Fruit fly (Drosophila melanogaster) whole organism, embryonic: ENCODE measurements around the gene CG9297.
A peak's percentile ranks its signal among the peaks of the same experiment; 100 is the strongest.

ENCODE experiments used
- ATbp ChIP-seq: fragments of 200-800 bp; sonication (Bioruptor generic); optimal IDR thresholded peaks from 2 replicates; lab custom pipeline; 2017; ENCODE audit warnings: missing biosample characterization, mild to moderate bottlenecking, missing genetic modification characterization, missing genetic modification reagents
- Atf6 ChIP-seq: fragments of 200-800 bp; sonication (Bioruptor generic); IDR thresholded peaks from 2 replicates; pipeline ENCODE4 v1.3.6; 2022; ENCODE audit warnings: missing biosample characterization, missing genetic modification characterization
- CG10321 ChIP-seq: fragments of 200-800 bp; sonication (Bioruptor generic); IDR thresholded peaks from 2 replicates; pipeline ENCODE4 v1.3.6; 2022; ENCODE audit warnings: missing biosample characterization, missing genetic modification characterization
- CG11560 ChIP-seq: fragments of 200-800 bp; sonication (Bioruptor generic); IDR thresholded peaks from 3 replicates; pipeline ENCODE4 v1.3.6; 2022; ENCODE audit warnings: missing biosample characterization, missing genetic modification characterization
- CG12104 ChIP-seq: fragments of 200-800 bp; sonication (Bioruptor generic); optimal IDR thresholded peaks from 3 replicates; lab custom pipeline; 2016; ENCODE audit warnings: missing biosample characterization, missing genetic modification characterization
- CG12219 ChIP-seq: fragments of 200-800 bp; sonication (Bioruptor generic); optimal IDR thresholded peaks from 3 replicates; lab custom pipeline; 2018; ENCODE audit warnings: missing biosample characterization, mild to moderate bottlenecking, missing genetic modification characterization
- CG12942 ChIP-seq: fragments of 200-800 bp; sonication (Bioruptor generic); optimal IDR thresholded peaks from 3 replicates; lab custom pipeline; 2016; ENCODE audit warnings: missing biosample characterization, missing genetic modification characterization
- CG13123 ChIP-seq: fragments of 200-800 bp; sonication (Bioruptor generic); optimal IDR thresholded peaks from 2 replicates; lab custom pipeline; 2016; ENCODE audit warnings: missing biosample characterization, missing genetic modification characterization
- CG13424 ChIP-seq: fragments of 200-800 bp; sonication (Bioruptor generic); optimal IDR thresholded peaks from 2 replicates; lab custom pipeline; 2019; ENCODE audit warnings: missing biosample characterization, mild to moderate bottlenecking, missing genetic modification characterization, moderate library complexity
- CG14667 ChIP-seq: fragments of 200-800 bp; sonication (Bioruptor generic); IDR thresholded peaks from 2 replicates; pipeline ENCODE4 v1.3.6; 2022; ENCODE audit warnings: missing biosample characterization, missing genetic modification characterization
- CG17829 ChIP-seq: fragments of 200-800 bp; optimal IDR thresholded peaks from 2 replicates; lab custom pipeline; 2019; ENCODE audit warnings: missing biosample characterization, mild to moderate bottlenecking, missing genetic modification characterization, moderate library complexity
- CG3163 ChIP-seq: fragments of 200-800 bp; sonication (Bioruptor generic); optimal IDR thresholded peaks from 3 replicates; lab custom pipeline; 2016; ENCODE audit warnings: missing biosample characterization, missing genetic modification characterization
- CG3281 ChIP-seq: fragments of 200-800 bp; sonication (Bioruptor generic); optimal IDR thresholded peaks from 3 replicates; lab custom pipeline; 2017; ENCODE audit warnings: missing biosample characterization, mild to moderate bottlenecking, missing genetic modification characterization
- CG4360 ChIP-seq: fragments of 200-800 bp; sonication (Bioruptor generic); IDR thresholded peaks from 2 replicates; pipeline ENCODE4 v1.3.6; 2022; ENCODE audit warnings: missing biosample characterization, missing genetic modification characterization
- CG4424 ChIP-seq: fragments of 200-800 bp; sonication (Bioruptor generic); optimal IDR thresholded peaks from 3 replicates; lab custom pipeline; 2016; ENCODE audit warnings: missing biosample characterization, missing genetic modification characterization
- CG7357 ChIP-seq: fragments of 200-800 bp; sonication (Bioruptor generic); IDR thresholded peaks from 3 replicates; pipeline ENCODE4 v1.3.6; 2022; ENCODE audit warnings: missing biosample characterization, missing genetic modification characterization
- CG7556 ChIP-seq: fragments of 200-800 bp; sonication (Bioruptor generic); optimal IDR thresholded peaks from 2 replicates; lab custom pipeline; 2017; ENCODE audit warnings: missing biosample characterization, mild to moderate bottlenecking, missing genetic modification characterization
- CG7963 ChIP-seq: fragments of 200-800 bp; sonication (Bioruptor generic); IDR thresholded peaks from 3 replicates; pipeline ENCODE4 v1.3.6; 2022; ENCODE audit warnings: missing biosample characterization, missing genetic modification characterization; ENCODE audit not compliant: partially characterized antibody
- CG8089 ChIP-seq: fragments of 200-800 bp; sonication (Bioruptor generic); optimal IDR thresholded peaks from 3 replicates; lab custom pipeline; 2016; ENCODE audit warnings: missing biosample characterization, missing genetic modification characterization
- CG8281 ChIP-seq: fragments of 200-800 bp; sonication (Bioruptor generic); optimal IDR thresholded peaks from 2 replicates; lab custom pipeline; 2018; ENCODE audit warnings: missing biosample characterization, mild to moderate bottlenecking, missing genetic modification characterization, moderate library complexity
- CG9437 ChIP-seq: fragments of 200-800 bp; sonication (Bioruptor generic); optimal IDR thresholded peaks from 2 replicates; lab custom pipeline; 2018; ENCODE audit warnings: missing biosample characterization, mild to moderate bottlenecking, missing genetic modification characterization
- CG9727 ChIP-seq: fragments of 200-800 bp; sonication (Bioruptor generic); optimal IDR thresholded peaks from 3 replicates; lab custom pipeline; 2017; ENCODE audit warnings: missing biosample characterization, mild to moderate bottlenecking, missing genetic modification characterization
- Doc2 ChIP-seq: fragments of 200-800 bp; sonication (Bioruptor generic); IDR thresholded peaks from 2 replicates; pipeline ENCODE4 v1.3.6; 2022; ENCODE audit warnings: missing biosample characterization, missing genetic modification characterization
- E2f1 ChIP-seq: fragments of 200-800 bp; sonication (Bioruptor generic); IDR thresholded peaks from 2 replicates; pipeline ENCODE4 v1.3.6; 2022; ENCODE audit warnings: missing biosample characterization, missing genetic modification characterization
- Fer2 ChIP-seq: fragments of 200-800 bp; sonication (Bioruptor generic); optimal IDR thresholded peaks from 2 replicates; lab custom pipeline; 2018; ENCODE audit warnings: missing biosample characterization, mild to moderate bottlenecking, missing genetic modification characterization, moderate library complexity
- HLH3B ChIP-seq: fragments of 200-800 bp; sonication (Bioruptor generic); IDR thresholded peaks from 2 replicates; pipeline ENCODE4 v1.3.6; 2022; ENCODE audit warnings: missing biosample characterization, missing genetic modification characterization
- HmgZ ChIP-seq: fragments of 200-800 bp; sonication (Bioruptor generic); optimal IDR thresholded peaks from 2 replicates; lab custom pipeline; 2018; ENCODE audit warnings: missing biosample characterization, mild to moderate bottlenecking, missing genetic modification characterization
- Hr3 ChIP-seq: fragments of 200-800 bp; sonication (Bioruptor generic); optimal IDR thresholded peaks from 3 replicates; lab custom pipeline; 2016; ENCODE audit warnings: missing biosample characterization, missing genetic modification characterization
- Nf-YC ChIP-seq: fragments of 200-800 bp; optimal IDR thresholded peaks from 3 replicates; lab custom pipeline; 2019; ENCODE audit warnings: missing biosample characterization, mild to moderate bottlenecking, missing genetic modification characterization, moderate library complexity
- Oli ChIP-seq: fragments of 200-800 bp; sonication (Bioruptor generic); optimal IDR thresholded peaks from 2 replicates; lab custom pipeline; 2018; ENCODE audit warnings: missing biosample characterization, mild to moderate bottlenecking, missing genetic modification characterization, moderate library complexity
- Poxn ChIP-seq: fragments of 200-800 bp; sonication (Bioruptor generic); IDR thresholded peaks from 2 replicates; pipeline ENCODE4 v1.3.6; 2022; ENCODE audit warnings: missing biosample characterization, missing genetic modification characterization
- Ravus ChIP-seq: fragments of 200-800 bp; sonication (Bioruptor generic); IDR thresholded peaks from 2 replicates; pipeline ENCODE4 v1.3.6; 2022; ENCODE audit warnings: missing biosample characterization, missing genetic modification characterization
- Sry-δ ChIP-seq: fragments of 200-800 bp; sonication (Bioruptor generic); optimal IDR thresholded peaks from 2 replicates; lab custom pipeline; 2016; ENCODE audit warnings: missing biosample characterization, missing genetic modification characterization
- Tbp ChIP-seq: fragments of >200 bp; optimal IDR thresholded peaks from 2 replicates; lab custom pipeline; 2018; ENCODE audit warnings: missing biosample characterization, missing genetic modification characterization
- bab2 ChIP-seq: fragments of 200-800 bp; sonication (Bioruptor generic); optimal IDR thresholded peaks from 2 replicates; lab custom pipeline; 2016; ENCODE audit warnings: missing biosample characterization, missing genetic modification characterization
- chinmo ChIP-seq: fragments of 200-800 bp; sonication (Bioruptor generic); IDR thresholded peaks from 4 replicates; pipeline ENCODE4 v1.3.6; 2022; ENCODE audit warnings: missing biosample characterization, missing genetic modification characterization; ENCODE audit not compliant: partially characterized antibody
- emc ChIP-seq: fragments of 200-800 bp; sonication (Bioruptor generic); optimal IDR thresholded peaks from 2 replicates; lab custom pipeline; 2016; ENCODE audit warnings: missing biosample characterization, missing genetic modification characterization
- fru ChIP-seq: fragments of >200 bp; optimal IDR thresholded peaks from 2 replicates; lab custom pipeline; 2017
- kah ChIP-seq: fragments of 200-800 bp; sonication (Bioruptor generic); optimal IDR thresholded peaks from 2 replicates; lab custom pipeline; 2018; ENCODE audit warnings: missing biosample characterization, mild to moderate bottlenecking, missing genetic modification characterization
- lbe ChIP-seq: fragments of 200-800 bp; sonication (Bioruptor generic); optimal IDR thresholded peaks from 2 replicates; lab custom pipeline; 2016; ENCODE audit warnings: missing biosample characterization, mild to moderate bottlenecking, missing genetic modification characterization
- lov ChIP-seq, 2 experiments: fragments of 200-800 bp in 1 of 2; fragments of >200 bp in 1 of 2; sonication (Bioruptor generic) in 1 of 2; IDR thresholded peaks in 1 of 2; optimal IDR thresholded peaks in 1 of 2; 2 replicates in 1 of 2; 3 replicates in 1 of 2; pipeline versions ENCODE4 v1.3.6 to Lab custom; 2017 to 2022; ENCODE audit warnings: missing biosample characterization in 1 of 2, missing genetic modification characterization in 1 of 2
- mam ChIP-seq: fragments of 200-800 bp; sonication (Bioruptor generic); optimal IDR thresholded peaks from 3 replicates; lab custom pipeline; 2016; ENCODE audit warnings: missing biosample characterization, missing genetic modification characterization
- peb ChIP-seq: fragments of 200-800 bp; sonication (Bioruptor generic); IDR thresholded peaks from 2 replicates; pipeline ENCODE4 v1.3.6; 2022; ENCODE audit warnings: missing biosample characterization, missing genetic modification characterization
- pzg ChIP-seq: fragments of 200-800 bp; sonication (Bioruptor generic); optimal IDR thresholded peaks from 3 replicates; lab custom pipeline; 2018; ENCODE audit warnings: missing biosample characterization, mild to moderate bottlenecking, missing genetic modification characterization, moderate library complexity
- sc ChIP-seq, 3 experiments: fragments of >200 bp in 2 of 3; fragments of 200-800 bp in 1 of 3; sonication (Bioruptor generic) in 1 of 3; optimal IDR thresholded peaks; 2 replicates in 2 of 3; 3 replicates in 1 of 3; lab custom pipeline; 2017; ENCODE audit warnings: mild to moderate bottlenecking in 1 of 3, missing biosample characterization in 1 of 3, missing genetic modification characterization in 1 of 3, missing genetic modification reagents in 1 of 3
- scrt ChIP-seq: fragments of 200-800 bp; sonication (Bioruptor generic); optimal IDR thresholded peaks from 2 replicates; lab custom pipeline; 2018; ENCODE audit warnings: missing biosample characterization, mild to moderate bottlenecking, missing genetic modification characterization, moderate library complexity
- sqz ChIP-seq: fragments of 200-800 bp; sonication (Bioruptor generic); optimal IDR thresholded peaks from 3 replicates; lab custom pipeline; 2018; ENCODE audit warnings: missing biosample characterization, mild to moderate bottlenecking, missing genetic modification characterization
- ssp ChIP-seq: fragments of 200-800 bp; sonication (Bioruptor generic); IDR thresholded peaks from 2 replicates; pipeline ENCODE4 v1.3.6; 2022; ENCODE audit warnings: missing biosample characterization, missing genetic modification characterization
- tll ChIP-seq, 2 experiments: fragments of 200-800 bp in 1 of 2; fragments of >200 bp in 1 of 2; sonication (Bioruptor generic) in 1 of 2; optimal IDR thresholded peaks; 2 replicates each; lab custom pipeline; 2017 to 2019; ENCODE audit warnings: missing biosample characterization in 2 of 2, missing genetic modification characterization in 2 of 2, mild to moderate bottlenecking in 1 of 2, moderate library complexity in 1 of 2

Gene CG9297

DNA sequence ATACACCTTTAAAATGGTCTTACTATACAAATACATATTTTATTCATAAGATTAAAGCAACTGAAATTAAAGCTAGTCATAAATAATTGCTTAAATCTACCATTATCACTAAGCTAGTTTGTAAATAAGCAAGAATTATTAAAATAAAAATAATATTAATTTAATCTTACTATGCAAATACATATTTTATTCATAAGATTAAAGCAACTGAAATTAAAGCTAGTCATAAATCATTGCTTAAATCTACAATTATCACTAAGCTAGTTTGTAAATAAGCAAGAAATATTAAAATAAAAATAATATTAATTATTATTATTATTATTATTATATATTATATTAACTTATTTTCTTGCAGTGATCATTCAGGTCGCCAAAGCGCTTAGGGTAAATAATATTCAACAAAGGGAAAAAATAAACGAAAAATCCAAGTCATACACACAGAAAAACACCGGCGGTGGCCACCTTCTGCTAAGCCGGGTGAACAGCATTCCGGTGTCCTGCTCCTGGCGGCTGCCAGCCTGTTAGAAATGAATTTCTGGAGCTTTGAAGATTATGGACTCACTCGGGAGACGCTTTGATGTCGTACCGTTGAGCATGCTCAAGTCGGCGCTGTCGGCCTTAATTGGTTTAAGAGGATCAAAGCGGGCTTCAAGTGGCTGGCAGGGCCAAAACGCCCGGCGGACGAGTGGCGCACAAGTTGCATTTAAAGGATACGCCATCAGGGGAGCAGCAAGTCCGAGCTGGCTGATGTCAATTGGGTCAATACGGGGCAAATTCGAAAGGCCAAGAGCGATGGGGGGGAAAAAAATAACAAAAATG lies 32.8 kb downstream of the CG9297 start (continued):
- no peak for TF ChIP-seq chinmo (GFP tag; lab: Robert Waterston, UW)
- no peak for TF ChIP-seq E2f1
- TF ChIP-seq ATbp (GFP tag; lab: Kevin White, UChicago), result peak; percentile 37
- TF ChIP-seq Ravus (GFP tag; lab: Robert Waterston, UW), result no peak
- TF ChIP-seq Poxn (GFP tag; lab: Robert Waterston, UW), result no peak
- TF ChIP-seq Sry-δ (GFP tag; lab: Kevin White, UChicago), result no peak
- TF ChIP-seq sqz, result no peak
- TF ChIP-seq mam (GFP tag; lab: Kevin White, UChicago), result no peak
- TF ChIP-seq Nf-YC (tag; lab: Kevin White, UChicago), result peak; percentile 20
- TF ChIP-seq Oli, result peak; percentile 37
- no peak for TF ChIP-seq lov (optimal IDR thresholded peaks at IDR 0.05; lab: Kevin White, UChicago)
- TF ChIP-seq lov (GFP tag; IDR thresholded peaks at IDR 0.05; lab: Robert Waterston, UW), result no peak
- TF ChIP-seq bab2, result no peak
- no peak for TF ChIP-seq sc (optimal IDR thresholded peaks at IDR 0.05; lab: Kevin White, UChicago)
- TF ChIP-seq sc (GFP tag; optimal IDR thresholded peaks at IDR 0.05; lab: Kevin White, UChicago), result peak; percentile 4
- no peak for TF ChIP-seq Tbp (GFP tag; lab: Kevin White, UChicago)
- TF ChIP-seq CG4360 (GFP tag; lab: Robert Waterston, UW), result no peak
- TF ChIP-seq CG3163 (GFP tag; lab: Kevin White, UChicago), result no peak
- TF ChIP-seq pzg (GFP tag; lab: Kevin White, UChicago), result no peak
- TF ChIP-seq CG7963 (GFP tag; lab: Robert Waterston, UW), result no peak
- TF ChIP-seq CG9727 (GFP tag; lab: Kevin White, UChicago), result peak; percentile 59
- no peak for TF ChIP-seq CG11560 (tag; lab: Robert Waterston, UW)
- TF ChIP-seq fru (lab: Kevin White, UChicago), result no peak
- TF ChIP-seq CG12219 (GFP tag; lab: Kevin White, UChicago), result no peak
- no peak for TF ChIP-seq Doc2 (GFP tag; lab: Robert Waterston, UW)
- no peak for TF ChIP-seq HmgZ (tag; lab: Kevin White, UChicago)
- TF ChIP-seq CG9437, result peak; percentile 34
- 0 out of 2 replicates have a peak, but pooled peaks have one; percentile 29 for TF ChIP-seq Atf6 (GFP tag; lab: Robert Waterston, UW)
- TF ChIP-seq CG8281 (tag; lab: Kevin White, UChicago), result no peak
- no peak for TF ChIP-seq CG12942 (GFP tag; lab: Kevin White, UChicago)
- no peak for TF ChIP-seq peb
- TF ChIP-seq ssp, result no peak
- no peak for TF ChIP-seq CG13123 (GFP tag; lab: Kevin White, UChicago)
- TF ChIP-seq CG13424, result peak; percentile 51
- TF ChIP-seq scrt, result peak; percentile 8
- TF ChIP-seq CG8089 (GFP tag; lab: Kevin White, UChicago), result no peak
- TF ChIP-seq CG17829, result peak; percentile 41
- no peak for TF ChIP-seq CG4424 (GFP tag; lab: Kevin White, UChicago)
- peak; percentile 26 for TF ChIP-seq Hr3
- no peak for TF ChIP-seq CG7357 (GFP tag; lab: Robert Waterston, UW)
- no peak for TF ChIP-seq CG10321 (GFP tag; lab: Robert Waterston, UW)
- peak; percentile 36 for TF ChIP-seq CG3281 (GFP tag; lab: Kevin White, UChicago)
- no peak for TF ChIP-seq Fer2 (tag; lab: Kevin White, UChicago)
- no peak for TF ChIP-seq tll (GFP tag; optimal IDR thresholded peaks at IDR 0.05; lab: Kevin White, UChicago)
- TF ChIP-seq emc (GFP tag; lab: Kevin White, UChicago), result no peak
- no peak for TF ChIP-seq lbe (GFP tag; lab: Kevin White, UChicago)
- peak; percentile 30 for TF ChIP-seq CG12104 (GFP tag; lab: Kevin White, UChicago)
- peak; percentile 78 for TF ChIP-seq CG7556 (GFP tag; lab: Kevin White, UChicago)
- TF ChIP-seq kah, result no peak
- TF ChIP-seq HLH3B, result no peak
- no peak for TF ChIP-seq CG14667 (GFP tag; lab: Robert Waterston, UW)
